Worm (Caenorhabditis elegans): ENCODE measurements around the gene idpp-5.

idpp-5 gene

DNA sequence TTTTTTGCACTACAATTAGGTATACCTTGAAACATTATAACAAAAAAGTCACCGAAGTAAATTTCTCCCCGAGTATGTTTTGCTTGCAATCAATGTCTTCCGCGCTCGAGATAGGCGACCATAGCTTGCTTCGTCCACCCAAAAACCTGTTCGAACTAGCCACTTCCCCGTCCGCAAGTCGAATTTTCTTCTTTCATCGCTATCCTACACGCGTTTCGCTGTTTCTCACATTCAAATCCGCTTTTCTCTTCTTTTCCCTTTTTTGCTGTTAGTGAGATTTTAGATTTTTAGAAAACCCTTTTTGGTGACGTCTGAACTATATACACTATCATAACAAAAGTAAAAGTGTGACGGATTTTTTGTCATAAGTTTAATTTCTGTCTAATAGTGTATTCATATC lies 19.4 kb downstream of the idpp-5 start:
- TF ChIP-seq blmp-1 (tag; optimal IDR thresholded peaks at IDR 0.05) (peak; percentile 28), ztf-11 (tag; optimal IDR thresholded peaks at IDR 0.05) (no peak)

DNA sequence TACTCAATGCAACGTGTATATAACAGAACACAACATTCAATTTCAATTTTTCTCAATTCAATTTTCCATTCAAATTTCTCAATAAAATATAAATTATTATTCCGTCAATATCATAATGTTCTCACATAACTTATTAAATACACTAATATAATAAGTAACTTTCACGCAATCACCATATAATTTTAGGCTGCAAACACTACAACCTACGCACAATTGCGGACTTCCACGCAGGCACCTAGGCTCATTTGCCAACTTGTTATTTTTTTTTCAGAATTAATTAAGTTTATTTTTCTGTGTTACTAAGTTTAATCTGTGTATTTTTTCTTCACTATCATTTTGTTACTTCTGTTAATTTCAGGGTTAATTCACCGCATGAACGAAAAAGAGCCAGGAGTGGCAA lies 20.2 kb downstream of the idpp-5 start, which contains the start of gene F47B7.2:
Gene F47B7.2 (plus strand): TSS at position 358 of the 400 bp plus-strand sequence.
- peak; percentile 52 for TF ChIP-seq mep-1 (tag; optimal IDR thresholded peaks at IDR 0.05)
- peak; percentile 20 for TF ChIP-seq sptf-1 (tag; optimal IDR thresholded peaks at IDR 0.05)
- TF ChIP-seq ham-2 (GFP tag; optimal IDR thresholded peaks at IDR 0.05): no peak
- peak; percentile 91 for TF ChIP-seq ces-1 (GFP tag; optimal IDR thresholded peaks at IDR 0.05)

DNA sequence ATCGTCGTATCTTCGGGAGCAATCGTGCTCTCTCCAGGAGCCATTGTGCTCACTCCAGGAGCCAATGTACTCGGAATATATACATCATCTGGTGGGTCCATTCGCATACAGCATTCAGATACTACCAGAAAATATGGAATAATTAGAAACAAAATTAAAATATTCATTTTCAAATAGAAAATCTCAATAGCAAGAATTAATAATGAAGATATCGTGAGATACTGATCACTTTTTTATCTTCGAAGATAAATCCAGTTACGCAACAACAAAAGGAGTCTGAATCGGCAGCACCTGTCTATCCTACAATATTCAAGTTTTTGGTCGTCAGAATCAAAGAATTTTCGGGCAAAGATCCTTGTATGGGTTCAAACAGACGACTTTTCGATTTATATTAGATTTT lies 23.9 kb downstream of the idpp-5 start, which contains the start of gene F47B7.5:
Gene F47B7.5 (minus strand): TSS at position 101 of the 400 bp plus-strand sequence.
- TF ChIP-seq ham-2 (GFP tag; optimal IDR thresholded peaks at IDR 0.05) (no peak), zip-8 (tag; optimal IDR thresholded peaks at IDR 0.05) (no peak), nhr-28 (tag; optimal IDR thresholded peaks at IDR 0.05) (no peak), hlh-1 (tag; optimal IDR thresholded peaks at IDR 0.05) (no peak), elt-3 (tag; optimal IDR thresholded peaks at IDR 0.05) (no peak), sptf-1 (tag; optimal IDR thresholded peaks at IDR 0.05) (no peak), mep-1 (tag; optimal IDR thresholded peaks at IDR 0.05) (no peak), mab-5 (tag; optimal IDR thresholded peaks at IDR 0.05) (no peak), cnd-1 (tag; optimal IDR thresholded peaks at IDR 0.05) (no peak), unc-39 (tag; optimal IDR thresholded peaks at IDR 0.05) (no peak), snpc-4 (tag; optimal IDR thresholded peaks at IDR 0.05) (no peak), elt-1 (tag; optimal IDR thresholded peaks at IDR 0.05; ENCODE audit: borderline replicate concordance, insufficient read depth) (no peak), ceh-39 (tag; optimal IDR thresholded peaks at IDR 0.05) (no peak), nhr-76 (tag; optimal IDR thresholded peaks at IDR 0.05) (no peak), M03D4.4 (tag; optimal IDR thresholded peaks at IDR 0.05) (no peak), nhr-237 (tag; optimal IDR thresholded peaks at IDR 0.05) (no peak), lin-13 (tag; optimal IDR thresholded peaks at IDR 0.05) (no peak), bed-3 (GFP tag; optimal IDR thresholded peaks at IDR 0.05) (no peak)

DNA sequence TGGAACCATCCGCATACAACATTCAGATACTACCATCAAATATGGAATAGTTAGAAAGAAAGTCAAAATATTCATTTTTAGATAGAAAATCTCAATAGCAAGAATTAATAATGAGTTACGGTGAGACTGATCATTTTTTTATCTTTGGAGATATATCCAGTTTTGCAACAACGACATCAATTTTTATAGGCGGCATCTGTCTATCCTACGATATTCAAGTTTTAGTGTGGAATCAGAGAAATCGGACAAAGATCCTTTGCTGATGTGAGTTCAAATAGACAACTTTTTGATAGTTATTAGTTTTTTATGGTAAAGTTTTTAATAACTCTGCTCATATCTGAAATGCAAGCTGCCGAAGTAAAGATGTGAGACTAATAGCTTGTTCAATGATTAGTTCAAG lies 26.1 kb downstream of the idpp-5 start, which contains the start of gene F47B7.4:
Gene F47B7.4 (minus strand): TSS at position 101 of the 400 bp plus-strand sequence.
- TF ChIP-seq ces-1 (GFP tag; optimal IDR thresholded peaks at IDR 0.05) (no peak), nhr-237 (tag; optimal IDR thresholded peaks at IDR 0.05) (no peak), zip-8 (tag; optimal IDR thresholded peaks at IDR 0.05) (no peak), mep-1 (tag; optimal IDR thresholded peaks at IDR 0.05) (no peak), unc-39 (tag; optimal IDR thresholded peaks at IDR 0.05) (no peak), sem-2 (GFP tag; optimal IDR thresholded peaks at IDR 0.05) (no peak), tbx-8 (GFP tag; optimal IDR thresholded peaks at IDR 0.05) (no peak), ham-2 (GFP tag; optimal IDR thresholded peaks at IDR 0.05) (no peak), lin-32 (GFP tag; optimal IDR thresholded peaks at IDR 0.05) (no peak), M03D4.4 (tag; optimal IDR thresholded peaks at IDR 0.05) (no peak), snpc-4 (tag; optimal IDR thresholded peaks at IDR 0.05) (no peak), ceh-83 (GFP tag; optimal IDR thresholded peaks at IDR 0.05) (no peak), elt-3 (tag; optimal IDR thresholded peaks at IDR 0.05) (no peak), nhr-76 (tag; optimal IDR thresholded peaks at IDR 0.05) (no peak), hlh-1 (tag; optimal IDR thresholded peaks at IDR 0.05) (no peak), mls-2 (tag; optimal IDR thresholded peaks at IDR 0.05) (no peak), lin-13 (tag; optimal IDR thresholded peaks at IDR 0.05) (no peak), nhr-12 (tag; optimal IDR thresholded peaks at IDR 0.05) (no peak), cnd-1 (tag; optimal IDR thresholded peaks at IDR 0.05) (no peak), nhr-2 (tag; optimal IDR thresholded peaks at IDR 0.05) (no peak)

DNA sequence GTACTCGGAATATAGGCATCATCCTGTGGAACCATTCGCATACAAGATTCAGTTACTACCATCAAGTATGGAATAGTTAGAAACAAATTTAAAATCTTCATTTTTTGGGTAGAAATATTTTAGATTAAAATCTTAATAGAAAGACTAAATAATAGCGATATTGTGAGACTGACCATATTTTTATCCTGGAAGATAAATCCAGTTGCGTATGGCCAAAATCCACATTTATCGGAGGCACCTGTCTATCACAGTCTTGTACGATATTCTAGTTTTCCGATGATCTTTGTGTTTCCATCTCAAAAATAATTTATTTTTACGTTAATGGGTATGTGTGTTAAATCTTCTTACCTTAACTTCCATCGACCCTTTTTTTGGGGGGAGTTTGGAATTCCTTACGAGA lies 28.3 kb downstream of the idpp-5 start, which contains the start of gene F47B7.3:
Gene F47B7.3 (minus strand): TSS at position 101 of the 400 bp plus-strand sequence.
- TF ChIP-seq lin-13 (tag; optimal IDR thresholded peaks at IDR 0.05): no peak

DNA sequence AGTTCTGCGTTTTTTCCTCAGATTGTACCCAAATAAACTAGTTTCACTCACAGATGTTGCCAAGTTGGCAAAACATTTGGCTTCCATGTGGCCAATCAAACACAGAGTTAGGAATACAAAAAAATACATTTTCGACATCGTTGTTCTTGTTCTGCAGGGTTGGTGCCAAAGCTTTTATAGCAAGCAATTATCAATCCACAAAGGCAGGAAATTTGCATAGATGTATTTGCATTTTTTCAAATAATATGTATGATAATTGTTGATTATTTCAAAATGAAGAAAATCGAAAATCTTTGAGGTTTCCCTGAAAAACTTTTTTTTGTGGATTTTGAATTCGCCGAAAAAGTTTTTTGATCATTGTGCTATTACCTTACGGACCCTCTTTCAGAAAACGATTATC lies 30.2 kb downstream of the idpp-5 start, which contains the start of gene T14G12.11:
Gene T14G12.11 (minus strand): TSS at position 138 of the 400 bp plus-strand sequence.
- TF ChIP-seq nhr-2 (tag; optimal IDR thresholded peaks at IDR 0.05): no peak

DNA sequence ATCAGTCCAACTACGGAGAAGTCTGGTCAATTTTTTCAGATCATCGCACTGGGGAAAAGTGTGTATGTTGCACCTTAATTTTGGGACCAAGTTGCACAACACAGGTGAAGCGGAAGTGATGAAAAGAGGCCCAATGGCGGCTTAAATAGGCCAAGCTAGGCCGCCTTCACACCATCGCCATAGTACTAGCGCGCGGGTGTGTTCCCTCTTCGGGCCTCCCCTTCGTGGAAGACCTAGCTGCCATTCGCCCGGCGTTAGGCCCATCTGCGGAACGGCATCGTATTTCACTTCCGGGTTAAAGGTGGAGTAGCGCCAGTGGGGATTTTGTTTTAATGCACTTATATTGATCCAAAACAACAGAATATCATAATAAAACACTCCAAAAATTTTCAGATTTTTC lies 32.8 kb downstream of the idpp-5 start:
- TF ChIP-seq tbx-8 (GFP tag; optimal IDR thresholded peaks at IDR 0.05): no peak
- TF ChIP-seq pha-4 (tag; optimal IDR thresholded peaks at IDR 0.05): no peak
- TF ChIP-seq unc-39 (tag; optimal IDR thresholded peaks at IDR 0.05): no peak
- no peak for TF ChIP-seq mls-2 (tag; optimal IDR thresholded peaks at IDR 0.05)
- no peak for TF ChIP-seq drap-1 (GFP tag; optimal IDR thresholded peaks at IDR 0.05)
- no peak for TF ChIP-seq sem-2 (GFP tag; optimal IDR thresholded peaks at IDR 0.05)
- no peak for TF ChIP-seq lin-13 (tag; optimal IDR thresholded peaks at IDR 0.05)
- TF ChIP-seq ces-1 (GFP tag; optimal IDR thresholded peaks at IDR 0.05): no peak
- no peak for TF ChIP-seq mab-5 (tag; optimal IDR thresholded peaks at IDR 0.05)
- TF ChIP-seq zip-8 (tag; optimal IDR thresholded peaks at IDR 0.05): no peak
- TF ChIP-seq cnd-1 (tag; optimal IDR thresholded peaks at IDR 0.05): no peak

Measured in whole organism, mixed stage, embryonic.